Worm (Caenorhabditis elegans): ENCODE results near the gene nsun-5.

DNA sequence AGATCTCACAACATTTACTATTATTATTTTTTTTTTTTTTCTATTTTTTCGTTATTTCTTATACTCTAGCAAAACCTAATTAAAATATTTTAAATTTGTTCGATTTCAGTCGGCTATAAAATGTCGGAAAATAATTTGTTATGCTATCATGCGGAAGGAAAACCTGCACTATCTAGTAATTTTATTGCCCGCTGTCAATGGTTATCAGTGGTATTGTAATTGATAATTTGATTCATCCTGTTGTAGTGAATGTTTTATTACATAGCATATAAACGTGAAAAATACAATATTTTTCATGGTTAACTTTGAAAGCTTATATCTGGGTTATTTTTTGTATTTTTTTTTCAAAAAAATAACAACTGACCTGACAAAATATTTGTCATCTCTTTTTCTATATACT lies 10.1 kb upstream of the nsun-5 start:
- TF ChIP-seq flt-1 (GFP tag; IDR thresholded peaks at IDR 0.05) (no peak), ztf-29 (GFP tag; IDR thresholded peaks at IDR 0.05) (no peak), tab-1 (GFP tag; IDR thresholded peaks at IDR 0.05) (no peak), T22C8.4 (GFP tag; IDR thresholded peaks at IDR 0.05) (no peak), ztf-23 (GFP tag; IDR thresholded peaks at IDR 0.05) (no peak), med-1 (GFP tag; optimal IDR thresholded peaks at IDR 0.05; ENCODE audit: insufficient read depth) (no peak), cog-1 (tag; optimal IDR thresholded peaks at IDR 0.05) (no peak)

Measured in whole organism, midembryonic.